Worm (Caenorhabditis elegans): ENCODE data around the gene tsp-10.

The tsp-10 gene

DNA sequence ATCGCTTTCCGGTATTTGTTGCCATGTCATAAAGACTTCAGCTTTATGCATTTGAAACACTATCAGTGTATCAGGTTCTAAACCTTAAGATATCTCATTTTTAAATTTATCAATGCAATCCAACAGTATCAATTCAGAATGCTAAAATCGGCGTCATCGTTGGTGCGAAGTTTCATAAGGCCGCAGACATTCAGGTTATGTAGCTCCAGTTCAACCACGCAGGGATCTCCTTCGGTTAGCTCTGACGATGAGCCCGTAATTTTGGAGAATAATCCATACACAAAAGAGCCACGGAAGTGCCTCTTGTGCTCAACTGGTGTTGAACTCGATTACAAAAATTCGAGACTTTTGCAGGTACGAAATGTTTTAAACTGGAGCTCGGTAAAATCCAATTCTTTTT is 17.7 kb downstream of the tsp-10 start, which contains the start of gene mrps-18.C:
mrps-18.C (plus strand) TSS at position 138 of the 400 bp plus-strand sequence.
- TF ChIP-seq die-1 (tag; optimal IDR thresholded peaks at IDR 0.05) (no peak), Y53G8AR.9 (GFP tag; conservative IDR thresholded peaks at IDR 0.05) (no peak), athp-1 (tag; optimal IDR thresholded peaks at IDR 0.05) (peak; percentile 22), mcd-1 (GFP tag; IDR thresholded peaks at IDR 0.05) (0 out of 2 replicates have a peak, but pooled peaks have one; percentile 30), snpc-4 (GFP tag; optimal IDR thresholded peaks at IDR 0.05) (no peak), snpc-4 (tag; optimal IDR thresholded peaks at IDR 0.05) (no peak), hmg-20 (GFP tag; IDR thresholded peaks at IDR 0.05) (0 out of 2 replicates have a peak, but pooled peaks have one; percentile 3), madf-6 (GFP tag; IDR thresholded peaks at IDR 0.05) (peak; percentile 47), madf-3 (GFP tag; IDR thresholded peaks at IDR 0.05) (0 out of 2 replicates have a peak, but pooled peaks have one; percentile 7), hlh-12 (tag; optimal IDR thresholded peaks at IDR 0.05) (no peak), attf-5 (GFP tag; optimal IDR thresholded peaks at IDR 0.05) (no peak), ekl-4 (GFP tag; IDR thresholded peaks at IDR 0.05) (peak; percentile 56), lsy-27 (tag; optimal IDR thresholded peaks at IDR 0.05; ENCODE audit: borderline replicate concordance, insufficient read depth) (no peak), hmg-1.2 (GFP tag; IDR thresholded peaks at IDR 0.05) (0 out of 2 replicates have a peak, but pooled peaks have one; percentile 15), ccch-3 (GFP tag; optimal IDR thresholded peaks at IDR 0.05) (no peak), sea-2 (GFP tag; IDR thresholded peaks at IDR 0.05) (no peak), hsf-1 (GFP tag; IDR thresholded peaks at IDR 0.05) (0 out of 2 replicates have a peak, but pooled peaks have one; percentile 27), lin-26 (GFP tag; IDR thresholded peaks at IDR 0.05) (no peak), ceh-27 (GFP tag; optimal IDR thresholded peaks at IDR 0.05) (no peak), unc-130 (GFP tag; optimal IDR thresholded peaks at IDR 0.05) (no peak), repo-1 (tag; optimal IDR thresholded peaks at IDR 0.05) (peak; percentile 36), F55B11.4 (tag; optimal IDR thresholded peaks at IDR 0.05; ENCODE audit: borderline replicate concordance, insufficient read depth) (no peak), let-526 (GFP tag; IDR thresholded peaks at IDR 0.05) (no peak)

DNA sequence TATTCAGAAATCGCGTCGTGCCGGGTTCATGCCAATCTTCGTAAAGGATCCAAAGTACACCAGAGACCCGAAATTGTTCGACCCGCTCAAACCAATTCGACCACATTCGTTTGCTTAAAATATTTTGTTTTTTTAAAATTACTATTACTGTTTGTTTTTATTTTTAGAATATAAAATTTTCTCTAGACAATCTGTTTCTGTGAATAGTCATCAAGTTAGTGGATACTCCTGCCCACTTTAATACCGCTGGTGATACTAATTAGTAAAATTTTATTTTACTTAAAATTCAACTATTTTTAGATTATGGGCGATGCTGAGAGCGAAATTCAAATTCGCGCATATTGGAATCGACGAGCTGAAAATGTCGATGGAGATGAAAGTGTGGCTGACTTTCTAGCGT is 18.2 kb downstream of the tsp-10 start, which contains the start of gene T14B4.1:
T14B4.1 (plus strand) TSS at position 301 of the 400 bp plus-strand sequence.
- no peak for TF ChIP-seq hmg-1.2 (GFP tag; IDR thresholded peaks at IDR 0.05)
- no peak for TF ChIP-seq ztf-26 (tag; optimal IDR thresholded peaks at IDR 0.05)
- TF ChIP-seq hmg-20 (GFP tag; IDR thresholded peaks at IDR 0.05), result no peak
- TF ChIP-seq mxl-1 (tag; optimal IDR thresholded peaks at IDR 0.05), result no peak
- no peak for TF ChIP-seq ztf-28 (GFP tag; IDR thresholded peaks at IDR 0.05)
- TF ChIP-seq lsl-1 (GFP tag; optimal IDR thresholded peaks at IDR 0.05), result no peak
- no peak for TF ChIP-seq F39B2.1 (GFP tag; IDR thresholded peaks at IDR 0.05)

DNA sequence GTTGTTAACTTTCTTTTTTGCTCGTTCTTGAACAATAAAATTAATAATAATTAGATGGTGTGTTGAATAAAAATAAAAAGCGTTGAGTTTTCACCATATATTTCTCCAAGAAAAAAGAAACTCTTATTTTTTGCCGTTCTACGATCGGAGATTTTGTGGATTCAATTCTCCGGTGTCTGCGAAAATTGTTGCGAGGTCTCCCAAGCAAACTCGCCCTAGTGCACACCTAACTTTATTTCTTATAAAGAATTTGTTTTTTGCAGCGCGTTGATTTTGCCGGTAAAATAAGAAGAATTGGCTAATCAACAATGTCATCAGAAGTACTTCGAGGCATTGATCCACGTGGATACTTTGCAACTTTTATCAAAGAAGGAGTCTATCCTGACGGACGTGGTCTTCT is 23.0 kb downstream of the tsp-10 start, which contains the start of gene exos-8:
exos-8 (plus strand) TSS at position 264 of the 400 bp plus-strand sequence.
- no peak for TF ChIP-seq sdz-38 (tag; optimal IDR thresholded peaks at IDR 0.05)
- TF ChIP-seq B0019.2 (GFP tag; conservative IDR thresholded peaks at IDR 0.05), result no peak
- TF ChIP-seq ztf-22 (GFP tag; optimal IDR thresholded peaks at IDR 0.05), result no peak
- peak; percentile 55 for TF ChIP-seq tbp1 (GFP tag; optimal IDR thresholded peaks at IDR 0.05)
- TF ChIP-seq ceh-27 (GFP tag; optimal IDR thresholded peaks at IDR 0.05), result peak; percentile 60
- TF ChIP-seq Y53G8AR.9 (GFP tag; conservative IDR thresholded peaks at IDR 0.05), result no peak
- peak; percentile 41; the same call in 1 of the 2 replicates for TF ChIP-seq hmg-1.2 (GFP tag; IDR thresholded peaks at IDR 0.05)
- TF ChIP-seq egl-44 (GFP tag; IDR thresholded peaks at IDR 0.05), result 0 out of 2 replicates have a peak, but pooled peaks have one; percentile 20
- peak; percentile 40 for TF ChIP-seq lin-54 (GFP tag; optimal IDR thresholded peaks at IDR 0.05)
- no peak for TF ChIP-seq C06A6.2 (GFP tag; conservative IDR thresholded peaks at IDR 0.05)
- no peak for TF ChIP-seq tlf-1 (GFP tag; optimal IDR thresholded peaks at IDR 0.05)
- peak; percentile 65 for TF ChIP-seq efl-1 (GFP tag; optimal IDR thresholded peaks at IDR 0.05)
- TF ChIP-seq ceh-91 (GFP tag; IDR thresholded peaks at IDR 0.05), result no peak
- TF ChIP-seq cebp-2 (GFP tag; IDR thresholded peaks at IDR 0.05), result no peak
- peak; percentile 65 for TF ChIP-seq attf-3 (GFP tag; conservative IDR thresholded peaks at IDR 0.05)
- peak; percentile 34 for TF ChIP-seq lsl-1 (GFP tag; optimal IDR thresholded peaks at IDR 0.05)
- TF ChIP-seq mes-4 (tag; optimal IDR thresholded peaks at IDR 0.05), result no peak
- peak; percentile 54 for TF ChIP-seq nhr-80 (tag; optimal IDR thresholded peaks at IDR 0.05)
- no peak for TF ChIP-seq fkh-3 (tag; optimal IDR thresholded peaks at IDR 0.05)
- TF ChIP-seq gei-17 (GFP tag; optimal IDR thresholded peaks at IDR 0.05), result no peak
- TF ChIP-seq madf-3 (GFP tag; IDR thresholded peaks at IDR 0.05), result 0 out of 2 replicates have a peak, but pooled peaks have one; percentile 15
- peak; percentile 69; the same call in 1 of the 2 replicates for TF ChIP-seq D2030.7 (GFP tag; IDR thresholded peaks at IDR 0.05)
- TF ChIP-seq ztf-28 (GFP tag; IDR thresholded peaks at IDR 0.05), result no peak
- TF ChIP-seq snpc-1.1 (tag; optimal IDR thresholded peaks at IDR 0.05; ENCODE audit: insufficient read depth), result no peak

Measured in whole organism, young adult.